Fruit fly (Drosophila melanogaster) whole organism, embryonic: Measurements from ENCODE around the gene CG16789.

ENCODE experiments used
- Atf6 ChIP-seq: fragments of 200-800 bp; sonication (Bioruptor generic); IDR thresholded peaks from 2 replicates; pipeline ENCODE4 v1.3.6; 2022; ENCODE audit warnings: missing biosample characterization, missing genetic modification characterization
- CG10209 ChIP-seq: fragments of 200-800 bp; sonication (Bioruptor generic); optimal IDR thresholded peaks from 3 replicates; lab custom pipeline; 2017; ENCODE audit warnings: missing biosample characterization, mild to moderate bottlenecking, missing genetic modification characterization, missing genetic modification reagents
- CG12236 ChIP-seq: fragments of 200-800 bp; sonication (Bioruptor generic); optimal IDR thresholded peaks from 2 replicates; lab custom pipeline; 2016; ENCODE audit warnings: missing biosample characterization, missing genetic modification characterization
- CG13123 ChIP-seq: fragments of 200-800 bp; sonication (Bioruptor generic); optimal IDR thresholded peaks from 2 replicates; lab custom pipeline; 2016; ENCODE audit warnings: missing biosample characterization, missing genetic modification characterization
- CG15479 ChIP-seq: fragments of 200-800 bp; sonication (Bioruptor generic); optimal IDR thresholded peaks from 3 replicates; lab custom pipeline; 2019; ENCODE audit warnings: missing biosample characterization, mild to moderate bottlenecking, missing genetic modification characterization, moderate library complexity
- CG17802 ChIP-seq: fragments of 200-800 bp; sonication (Bioruptor generic); optimal IDR thresholded peaks from 2 replicates; lab custom pipeline; 2018; ENCODE audit warnings: missing biosample characterization, mild to moderate bottlenecking, missing genetic modification characterization, moderate library complexity
- CG1832 ChIP-seq: fragments of 200-800 bp; sonication (Bioruptor generic); optimal IDR thresholded peaks from 2 replicates; lab custom pipeline; 2017; ENCODE audit warnings: missing biosample characterization, mild to moderate bottlenecking, missing genetic modification characterization, inconsistent platforms
- CG18599 ChIP-seq: fragments of 200-800 bp; sonication (Bioruptor generic); optimal IDR thresholded peaks from 3 replicates; lab custom pipeline; 2017; ENCODE audit warnings: missing biosample characterization, missing genetic modification characterization, mild to moderate bottlenecking, moderate library complexity, missing genetic modification reagents
- CG2120 ChIP-seq: fragments of 200-800 bp; sonication (Bioruptor generic); optimal IDR thresholded peaks from 3 replicates; lab custom pipeline; 2016; ENCODE audit warnings: missing biosample characterization, missing genetic modification characterization
- CG2199 ChIP-seq: fragments of 200-800 bp; sonication (Bioruptor generic); IDR thresholded peaks from 3 replicates; pipeline ENCODE4 v1.3.6; 2022; ENCODE audit warnings: missing biosample characterization, missing genetic modification characterization
- CG3838 ChIP-seq: fragments of 200-800 bp; sonication (Bioruptor generic); optimal IDR thresholded peaks from 3 replicates; lab custom pipeline; 2016; ENCODE audit warnings: missing biosample characterization, missing genetic modification characterization
- CG3847 ChIP-seq: fragments of 200-800 bp; sonication (Bioruptor generic); IDR thresholded peaks from 2 replicates; pipeline ENCODE4 v1.3.6; 2022; ENCODE audit warnings: missing biosample characterization, missing genetic modification characterization
- CG6854 ChIP-seq: fragments of 200-800 bp; sonication (Bioruptor generic); optimal IDR thresholded peaks from 3 replicates; lab custom pipeline; 2017; ENCODE audit warnings: missing biosample characterization, mild to moderate bottlenecking, missing genetic modification characterization
- CG7357 ChIP-seq: fragments of 200-800 bp; sonication (Bioruptor generic); IDR thresholded peaks from 3 replicates; pipeline ENCODE4 v1.3.6; 2022; ENCODE audit warnings: missing biosample characterization, missing genetic modification characterization
- CG7839 ChIP-seq: fragments of 200-800 bp; sonication (Bioruptor generic); optimal IDR thresholded peaks from 3 replicates; lab custom pipeline; 2018; ENCODE audit warnings: missing biosample characterization, mild to moderate bottlenecking, missing genetic modification characterization, moderate library complexity
- CG8944 ChIP-seq: fragments of 200-800 bp; sonication (Bioruptor generic); optimal IDR thresholded peaks from 3 replicates; lab custom pipeline; 2016; ENCODE audit warnings: missing biosample characterization, missing genetic modification characterization
- CG9932 ChIP-seq: fragments of 200-800 bp; sonication (Bioruptor generic); IDR thresholded peaks from 2 replicates; pipeline ENCODE4 v1.3.6; 2022; ENCODE audit warnings: missing biosample characterization, missing genetic modification characterization
- Dip3 ChIP-seq: fragments of 200-800 bp; sonication (Bioruptor generic); optimal IDR thresholded peaks from 3 replicates; lab custom pipeline; 2016; ENCODE audit warnings: missing biosample characterization, missing genetic modification characterization
- E2f2 ChIP-seq: fragments of 200-800 bp; sonication (Bioruptor generic); IDR thresholded peaks from 2 replicates; pipeline ENCODE4 v1.3.6; 2022; ENCODE audit warnings: missing biosample characterization, missing genetic modification characterization
- Elba2 ChIP-seq: fragments of 200-800 bp; sonication (Bioruptor generic); optimal IDR thresholded peaks from 3 replicates; lab custom pipeline; 2016; ENCODE audit warnings: missing biosample characterization, missing genetic modification characterization
- HLH3B ChIP-seq: fragments of 200-800 bp; sonication (Bioruptor generic); IDR thresholded peaks from 2 replicates; pipeline ENCODE4 v1.3.6; 2022; ENCODE audit warnings: missing biosample characterization, missing genetic modification characterization
- Mes4 ChIP-seq: fragments of 200-800 bp; sonication (Bioruptor generic); optimal IDR thresholded peaks from 2 replicates; lab custom pipeline; 2016; ENCODE audit warnings: missing biosample characterization, missing genetic modification characterization
- NC2β ChIP-seq: fragments of 200-800 bp; sonication (Bioruptor generic); optimal IDR thresholded peaks from 2 replicates; lab custom pipeline; 2016; ENCODE audit warnings: missing biosample characterization, missing genetic modification characterization
- Rfx ChIP-seq: fragments of 200-800 bp; sonication (Bioruptor generic); IDR thresholded peaks from 2 replicates; pipeline ENCODE4 v1.3.6; 2022; ENCODE audit warnings: missing biosample characterization, missing genetic modification characterization
- Sin3A ChIP-seq: fragments of >200 bp; optimal IDR thresholded peaks from 2 replicates; lab custom pipeline; 2018
- Vsx1 ChIP-seq: fragments of 200-800 bp; sonication (Bioruptor generic); optimal IDR thresholded peaks from 2 replicates; lab custom pipeline; 2017; ENCODE audit warnings: missing biosample characterization, mild to moderate bottlenecking, missing genetic modification characterization, missing genetic modification reagents
- Xrp1 ChIP-seq: fragments of 200-800 bp; sonication (Bioruptor generic); IDR thresholded peaks from 2 replicates; pipeline ENCODE4 v1.3.6; 2022; ENCODE audit warnings: missing biosample characterization, missing genetic modification characterization
- ap ChIP-seq: fragments of 200-800 bp; sonication (Bioruptor generic); IDR thresholded peaks from 2 replicates; pipeline ENCODE4 v1.3.6; 2022; ENCODE audit warnings: missing biosample characterization, missing genetic modification characterization
- ara ChIP-seq: fragments of 200-800 bp; sonication (Bioruptor generic); IDR thresholded peaks from 2 replicates; pipeline ENCODE4 v1.3.6; 2022; ENCODE audit warnings: missing biosample characterization, missing genetic modification characterization
- bab2 ChIP-seq: fragments of 200-800 bp; sonication (Bioruptor generic); optimal IDR thresholded peaks from 2 replicates; lab custom pipeline; 2016; ENCODE audit warnings: missing biosample characterization, missing genetic modification characterization
- bbx ChIP-seq: fragments of 200-800 bp; sonication (Bioruptor generic); IDR thresholded peaks from 2 replicates; pipeline ENCODE4 v1.3.6; 2022; ENCODE audit warnings: missing biosample characterization, missing genetic modification characterization; ENCODE audit not compliant: partially characterized antibody
- bcd ChIP-seq: fragments of 200-800 bp; sonication (Bioruptor generic); optimal IDR thresholded peaks from 2 replicates; lab custom pipeline; 2017; ENCODE audit warnings: missing biosample characterization, mild to moderate bottlenecking, missing genetic modification characterization
- bowl ChIP-seq: fragments of 200-800 bp; sonication (Bioruptor generic); IDR thresholded peaks from 2 replicates; pipeline ENCODE4 v1.3.6; 2022; ENCODE audit warnings: missing biosample characterization, missing genetic modification characterization
- cato ChIP-seq: fragments of 200-800 bp; sonication (Bioruptor generic); optimal IDR thresholded peaks from 2 replicates; lab custom pipeline; 2016; ENCODE audit warnings: missing biosample characterization, missing genetic modification characterization, borderline replicate concordance
- crol ChIP-seq: fragments of 200-800 bp; sonication (Bioruptor generic); IDR thresholded peaks from 2 replicates; pipeline ENCODE4 v1.3.6; 2022; ENCODE audit warnings: missing biosample characterization, missing genetic modification characterization
- cwo ChIP-seq: fragments of 200-800 bp; sonication (Bioruptor generic); optimal IDR thresholded peaks from 3 replicates; lab custom pipeline; 2017; ENCODE audit warnings: missing biosample characterization, missing genetic modification characterization, mild to moderate bottlenecking, moderate library complexity, missing genetic modification reagents
- disco-r ChIP-seq: fragments of 200-800 bp; sonication (Bioruptor generic); optimal IDR thresholded peaks from 2 replicates; lab custom pipeline; 2016; ENCODE audit warnings: missing biosample characterization, missing genetic modification characterization
- dmrt99B ChIP-seq: fragments of 200-800 bp; sonication (Bioruptor generic); optimal IDR thresholded peaks from 2 replicates; lab custom pipeline; 2018; ENCODE audit warnings: missing biosample characterization, mild to moderate bottlenecking, missing genetic modification characterization, moderate library complexity
- ems ChIP-seq: fragments of 200-800 bp; sonication (Bioruptor generic); optimal IDR thresholded peaks from 3 replicates; lab custom pipeline; 2016; ENCODE audit warnings: missing biosample characterization, missing genetic modification characterization
- en ChIP-seq: fragments of 200-800 bp; sonication (Bioruptor generic); optimal IDR thresholded peaks from 2 replicates; lab custom pipeline; 2016; ENCODE audit warnings: missing biosample characterization, missing genetic modification characterization
- exex ChIP-seq: fragments of 200-800 bp; sonication (Bioruptor generic); optimal IDR thresholded peaks from 4 replicates; lab custom pipeline; 2018; ENCODE audit warnings: missing biosample characterization, mild to moderate bottlenecking, missing genetic modification characterization, moderate library complexity
- h ChIP-seq: fragments of >200 bp; optimal IDR thresholded peaks from 2 replicates; lab custom pipeline; 2017
- ind ChIP-seq: fragments of 200-800 bp; sonication (Bioruptor generic); optimal IDR thresholded peaks from 3 replicates; lab custom pipeline; 2016; ENCODE audit warnings: missing biosample characterization, missing genetic modification characterization
- insv ChIP-seq, 2 experiments: fragments of 200-800 bp; sonication (Bioruptor generic); optimal IDR thresholded peaks; 3 replicates each; lab custom pipeline; 2016 to 2018; ENCODE audit warnings: missing biosample characterization in 2 of 2, missing genetic modification characterization in 2 of 2
- mld ChIP-seq: fragments of 200-800 bp; sonication (Bioruptor generic); IDR thresholded peaks from 3 replicates; pipeline ENCODE4 v1.3.6; 2022; ENCODE audit warnings: missing biosample characterization, missing genetic modification characterization; ENCODE audit not compliant: partially characterized antibody
- nerfin-1 ChIP-seq: fragments of 200-800 bp; sonication (Bioruptor generic); optimal IDR thresholded peaks from 3 replicates; lab custom pipeline; 2019; ENCODE audit warnings: missing biosample characterization, mild to moderate bottlenecking, missing genetic modification characterization, moderate library complexity
- psq ChIP-seq: fragments of 200-800 bp; sonication (Bioruptor generic); optimal IDR thresholded peaks from 2 replicates; lab custom pipeline; 2017; ENCODE audit warnings: missing biosample characterization, missing genetic modification characterization
- pzg ChIP-seq: fragments of 200-800 bp; sonication (Bioruptor generic); optimal IDR thresholded peaks from 3 replicates; lab custom pipeline; 2018; ENCODE audit warnings: missing biosample characterization, mild to moderate bottlenecking, missing genetic modification characterization, moderate library complexity
- slbo ChIP-seq: fragments of 200-800 bp; sonication (Bioruptor generic); IDR thresholded peaks from 2 replicates; pipeline ENCODE4 v1.3.6; 2022; ENCODE audit warnings: missing biosample characterization, missing genetic modification characterization
- ssp ChIP-seq: fragments of 200-800 bp; sonication (Bioruptor generic); IDR thresholded peaks from 2 replicates; pipeline ENCODE4 v1.3.6; 2022; ENCODE audit warnings: missing biosample characterization, missing genetic modification characterization
- tup ChIP-seq: fragments of 200-800 bp; sonication (Bioruptor generic); optimal IDR thresholded peaks from 2 replicates; lab custom pipeline; 2016; ENCODE audit warnings: missing biosample characterization, mild to moderate bottlenecking, missing genetic modification characterization, moderate library complexity

Gene CG16789

dm6 chr3R:9586663-9587248, 20.8 kb downstream of the CG16789 start, which contains the start of gene P58IPK (continued):
- TF ChIP-seq bowl (GFP tag; lab: Robert Waterston, UW) (no peak), Atf6 (no peak; the same call in 1 of the 2 replicates), Vsx1 (no peak), ind (peak; percentile 72), dmrt99B (tag; lab: Kevin White, UChicago) (no peak), disco-r (peak; percentile 10), Sin3A (lab: Kevin White, UChicago) (peak; percentile 82), tup (no peak), CG18599 (GFP tag; lab: Kevin White, UChicago) (peak; percentile 54), CG17802 (tag; lab: Kevin White, UChicago) (peak; percentile 76), crol (GFP tag; lab: Robert Waterston, UW) (peak; percentile 38; the same call in 1 of the 2 replicates), psq (no peak), mld (peak; percentile 76; the same call in 2 of the 3 replicates), slbo (GFP tag; lab: Robert Waterston, UW) (peak; percentile 91), CG13123 (peak; percentile 12), CG3838 (GFP tag; lab: Kevin White, UChicago) (peak; percentile 52), CG7839 (tag; lab: Kevin White, UChicago) (peak; percentile 50), Elba2 (GFP tag; lab: Kevin White, UChicago) (no peak), cato (GFP tag; lab: Kevin White, UChicago) (no peak), CG12236 (no peak), Rfx (GFP tag; lab: Robert Waterston, UW) (peak; percentile 89), CG10209 (peak; percentile 32), CG2199 (GFP tag; lab: Robert Waterston, UW) (0 out of 3 replicates have a peak, but pooled peaks have one; percentile 45), HLH3B (peak; percentile 29; the same call in 1 of the 2 replicates), exex (peak; percentile 24), Dip3 (GFP tag; lab: Kevin White, UChicago) (peak; percentile 68), h (lab: Kevin White, UChicago) (no peak), CG7357 (GFP tag; lab: Robert Waterston, UW) (0 out of 3 replicates have a peak, but pooled peaks have one; percentile 35), en (GFP tag; lab: Kevin White, UChicago) (peak; percentile 14), NC2β (GFP tag; lab: Kevin White, UChicago) (peak; percentile 47), bbx (GFP tag; lab: Robert Waterston, UW) (peak; percentile 95), CG3847 (GFP tag; lab: Robert Waterston, UW) (peak; percentile 77), pzg (GFP tag; lab: Kevin White, UChicago) (peak; percentile 92), nerfin-1 (tag; lab: Kevin White, UChicago) (peak; percentile 11), Mes4 (peak; percentile 36), ap (0 out of 2 replicates have a peak, but pooled peaks have one; percentile 9), CG1832 (no peak), ara (no peak), Xrp1 (peak; percentile 64), cwo (GFP tag; lab: Kevin White, UChicago) (no peak), ssp (GFP tag; lab: Robert Waterston, UW) (peak; percentile 76), insv (GFP tag; optimal IDR thresholded peaks at IDR 0.05; lab: Kevin White, UChicago) (no peak), CG9932 (peak; percentile 94), ems (GFP tag; lab: Kevin White, UChicago) (peak; percentile 74), CG15479 (GFP tag; lab: Kevin White, UChicago) (no peak), bab2 (peak; percentile 70), CG8944 (peak; percentile 65), CG2120 (GFP tag; lab: Kevin White, UChicago) (peak; percentile 87), bcd (GFP tag; lab: Kevin White, UChicago) (peak; percentile 58), CG6854 (no peak), E2f2 (peak; percentile 80)
